ENCODE assay signal across 2 fruit fly cellular contexts in genomic region chr3L:145998-146576, dm6.
TF ChIP-seq lines count a peak whose summit lies in the region.

TSS of gene CG6845 (plus strand) at chr3L:146433.

TF ChIP-seq in whole organism, embryonic, 481 proteins besides CTCF, POLR2A, EP300 and RAD21 (continued from another document and continues in another):
- no peak for TF ChIP-seq Ptx1 (GFP tag; IDR thresholded peaks at IDR 0.05; lab: Robert Waterston, UW)
- TF ChIP-seq dan (GFP tag; IDR thresholded peaks at IDR 0.05; lab: Robert Waterston, UW): no peak
- no peak for TF ChIP-seq Atf-2 (GFP tag; optimal IDR thresholded peaks at IDR 0.05; lab: Kevin White, UChicago)
- TF ChIP-seq bigmax (GFP tag; optimal IDR thresholded peaks at IDR 0.05; lab: Kevin White, UChicago): no peak
- no peak for TF ChIP-seq CG5180 (GFP tag; optimal IDR thresholded peaks at IDR 0.05; lab: Kevin White, UChicago)
- TF ChIP-seq salm (tag; optimal IDR thresholded peaks at IDR 0.05; lab: Kevin White, UChicago): no peak
- no peak for TF ChIP-seq CG12155 (GFP tag; optimal IDR thresholded peaks at IDR 0.05; lab: Kevin White, UChicago)
- no peak for TF ChIP-seq CG17385 (GFP tag; optimal IDR thresholded peaks at IDR 0.05; lab: Kevin White, UChicago)
- no peak for TF ChIP-seq tgo (GFP tag; IDR thresholded peaks at IDR 0.05; lab: Robert Waterston, UW)
- TF ChIP-seq CG2116 (GFP tag; optimal IDR thresholded peaks at IDR 0.05; lab: Kevin White, UChicago): peak; percentile 91
- TF ChIP-seq Rx (GFP tag; IDR thresholded peaks at IDR 0.05; lab: Robert Waterston, UW): no peak
- no peak for TF ChIP-seq Ada2b (GFP tag; IDR thresholded peaks at IDR 0.05; lab: Robert Waterston, UW)
- TF ChIP-seq CG7556 (GFP tag; optimal IDR thresholded peaks at IDR 0.05; lab: Kevin White, UChicago): no peak
- peak; percentile 26 for TF ChIP-seq abd-A (tag; optimal IDR thresholded peaks at IDR 0.05; lab: Kevin White, UChicago)
- no peak for TF ChIP-seq H2.0 (GFP tag; IDR thresholded peaks at IDR 0.05; lab: Robert Waterston, UW)
- TF ChIP-seq CG6254 (GFP tag; optimal IDR thresholded peaks at IDR 0.05; lab: Kevin White, UChicago): no peak
- no peak for TF ChIP-seq Dad (GFP tag; optimal IDR thresholded peaks at IDR 0.05; lab: Kevin White, UChicago)
- TF ChIP-seq CG12659 (GFP tag; optimal IDR thresholded peaks at IDR 0.05; lab: Kevin White, UChicago): peak; percentile 26
- no peak for TF ChIP-seq CG16815 (GFP tag; optimal IDR thresholded peaks at IDR 0.05; lab: Kevin White, UChicago)
- no peak for TF ChIP-seq nau (GFP tag; optimal IDR thresholded peaks at IDR 0.05; lab: Kevin White, UChicago)
- no peak for TF ChIP-seq Hand (GFP tag; optimal IDR thresholded peaks at IDR 0.05; lab: Kevin White, UChicago)
- no peak for TF ChIP-seq CG12942 (GFP tag; optimal IDR thresholded peaks at IDR 0.05; lab: Kevin White, UChicago)
- TF ChIP-seq peb (GFP tag; IDR thresholded peaks at IDR 0.05; lab: Robert Waterston, UW): no peak
- no peak for TF ChIP-seq CG8359 (GFP tag; optimal IDR thresholded peaks at IDR 0.05; lab: Kevin White, UChicago; ENCODE audit: borderline replicate concordance)
- TF ChIP-seq ATbp (GFP tag; optimal IDR thresholded peaks at IDR 0.05; lab: Kevin White, UChicago): no peak
- peak; percentile 25 for TF ChIP-seq CG13894 (tag; optimal IDR thresholded peaks at IDR 0.05; lab: Kevin White, UChicago)
- no peak for TF ChIP-seq Hey (tag; optimal IDR thresholded peaks at IDR 0.05; lab: Kevin White, UChicago)
- TF ChIP-seq Hsf (GFP tag; optimal IDR thresholded peaks at IDR 0.05; lab: Kevin White, UChicago): no peak
- TF ChIP-seq phol (tag; optimal IDR thresholded peaks at IDR 0.05; lab: Kevin White, UChicago): peak; percentile 34
- no peak for TF ChIP-seq CG4404 (GFP tag; IDR thresholded peaks at IDR 0.05; lab: Robert Waterston, UW)
- no peak for TF ChIP-seq mam (GFP tag; optimal IDR thresholded peaks at IDR 0.05; lab: Kevin White, UChicago)
- TF ChIP-seq hth (optimal IDR thresholded peaks at IDR 0.05; lab: Kevin White, UChicago): no peak
- no peak for TF ChIP-seq chif (GFP tag; optimal IDR thresholded peaks at IDR 0.05; lab: Kevin White, UChicago)
- TF ChIP-seq NFAT (GFP tag; IDR thresholded peaks at IDR 0.05; lab: Robert Waterston, UW): no peak
- TF ChIP-seq btn (GFP tag; optimal IDR thresholded peaks at IDR 0.05; lab: Kevin White, UChicago): no peak
- TF ChIP-seq Atf3 (GFP tag; optimal IDR thresholded peaks at IDR 0.05; lab: Kevin White, UChicago): no peak
- TF ChIP-seq sd (tag; optimal IDR thresholded peaks at IDR 0.05; lab: Kevin White, UChicago): no peak
- TF ChIP-seq CG8281 (tag; optimal IDR thresholded peaks at IDR 0.05; lab: Kevin White, UChicago): no peak
- TF ChIP-seq cg (GFP tag; optimal IDR thresholded peaks at IDR 0.05; lab: Kevin White, UChicago): no peak
- TF ChIP-seq CG2875 (GFP tag; optimal IDR thresholded peaks at IDR 0.05; lab: Kevin White, UChicago): no peak
- TF ChIP-seq Bdp1 (GFP tag; optimal IDR thresholded peaks at IDR 0.05; lab: Kevin White, UChicago): no peak
- TF ChIP-seq sob (GFP tag; IDR thresholded peaks at IDR 0.05; lab: Robert Waterston, UW): no peak
- TF ChIP-seq Deaf1 (tag; optimal IDR thresholded peaks at IDR 0.05; lab: Kevin White, UChicago): no peak
- TF ChIP-seq CG12071 (GFP tag; optimal IDR thresholded peaks at IDR 0.05; lab: Kevin White, UChicago): no peak
- TF ChIP-seq Mes4 (GFP tag; optimal IDR thresholded peaks at IDR 0.05; lab: Kevin White, UChicago): no peak
- TF ChIP-seq stwl (tag; optimal IDR thresholded peaks at IDR 0.05; lab: Kevin White, UChicago): peak; percentile 98
- TF ChIP-seq Oaz (GFP tag; IDR thresholded peaks at IDR 0.05; lab: Robert Waterston, UW): no peak
- TF ChIP-seq sisA (GFP tag; IDR thresholded peaks at IDR 0.05; lab: Robert Waterston, UW): no peak
- TF ChIP-seq CG6854 (GFP tag; optimal IDR thresholded peaks at IDR 0.05; lab: Kevin White, UChicago): no peak
- no peak for TF ChIP-seq CG11247 (GFP tag; IDR thresholded peaks at IDR 0.05; lab: Robert Waterston, UW)
- no peak for TF ChIP-seq Pdp1 (GFP tag; optimal IDR thresholded peaks at IDR 0.05; lab: Kevin White, UChicago)
- peak; percentile 23 for TF ChIP-seq D (optimal IDR thresholded peaks at IDR 0.05; lab: Kevin White, UChicago)
- TF ChIP-seq D (GFP tag; optimal IDR thresholded peaks at IDR 0.05; lab: Kevin White, UChicago): peak; percentile 51
- TF ChIP-seq sna (GFP tag; IDR thresholded peaks at IDR 0.05; lab: Robert Waterston, UW; ENCODE audit: partially characterized antibody): peak; percentile 85
- TF ChIP-seq her (GFP tag; optimal IDR thresholded peaks at IDR 0.05; lab: Kevin White, UChicago): no peak
- peak; percentile 20 for TF ChIP-seq Fer1 (GFP tag; optimal IDR thresholded peaks at IDR 0.05; lab: Kevin White, UChicago)
- TF ChIP-seq CG18262 (tag; optimal IDR thresholded peaks at IDR 0.05; lab: Kevin White, UChicago): no peak
- peak; percentile 99 for TF ChIP-seq Dp (GFP tag; optimal IDR thresholded peaks at IDR 0.05; lab: Kevin White, UChicago)
- TF ChIP-seq schlank (tag; optimal IDR thresholded peaks at IDR 0.05; lab: Kevin White, UChicago): no peak
- no peak for TF ChIP-seq stc (GFP tag; IDR thresholded peaks at IDR 0.05; lab: Robert Waterston, UW)
- TF ChIP-seq dpn (GFP tag; optimal IDR thresholded peaks at IDR 0.05; lab: Kevin White, UChicago): no peak
- TF ChIP-seq CG31224 (GFP tag; IDR thresholded peaks at IDR 0.05; lab: Robert Waterston, UW): no peak
- peak; percentile 72 for TF ChIP-seq unc-4 (GFP tag; IDR thresholded peaks at IDR 0.05; lab: Robert Waterston, UW; ENCODE audit: partially characterized antibody)
- no peak for TF ChIP-seq disco-r (GFP tag; optimal IDR thresholded peaks at IDR 0.05; lab: Kevin White, UChicago)
- no peak for TF ChIP-seq Jarid2 (GFP tag; optimal IDR thresholded peaks at IDR 0.05; lab: Kevin White, UChicago)
- TF ChIP-seq CG16863 (GFP tag; optimal IDR thresholded peaks at IDR 0.05; lab: Kevin White, UChicago): no peak
- no peak for TF ChIP-seq Trl (optimal IDR thresholded peaks at IDR 0.05; lab: Kevin White, UChicago)
- TF ChIP-seq Trl (GFP tag; optimal IDR thresholded peaks at IDR 0.05; lab: Kevin White, UChicago): no peak
- no peak for TF ChIP-seq CG14667 (GFP tag; IDR thresholded peaks at IDR 0.05; lab: Robert Waterston, UW)
- no peak for TF ChIP-seq Rfx (GFP tag; IDR thresholded peaks at IDR 0.05; lab: Robert Waterston, UW)

TF ChIP-seq in whole organism, prepupa, 60 proteins besides CTCF, POLR2A, EP300 and RAD21 (continued from another document):
- no peak for TF ChIP-seq lz (GFP tag; optimal IDR thresholded peaks at IDR 0.05; lab: Kevin White, UChicago)
